Worm (Caenorhabditis elegans) whole organism, young adult: ENCODE measurements around the gene Y69A2AR.47.

ENCODE experiments used
- B0019.2 ChIP-seq: fragments of 200-800 bp; sonication (Bioruptor generic); conservative IDR thresholded peaks from 2 replicates; pipeline ENCODE4 v1.3.6; 2022; ENCODE audit warnings: missing genetic modification reagents, missing genetic modification characterization, missing compliant biosample characterization
- B0336.3 ChIP-seq: fragments of 200-800 bp; sonication (Bioruptor generic); IDR thresholded peaks from 2 replicates; pipeline ENCODE4 v1.3.6; 2022; ENCODE audit warnings: missing genetic modification characterization, missing compliant biosample characterization
- F23B12.7 ChIP-seq: sonication (generic microtip); optimal IDR thresholded peaks from 2 replicates; lab custom pipeline; 2017; ENCODE audit warnings: missing genetic modification characterization, mild to moderate bottlenecking, missing compliant biosample characterization, antibody characterized with exemption, moderate library complexity; ENCODE audit not compliant: insufficient read depth
- F37B4.10 ChIP-seq: fragments of 200-800 bp; sonication (Bioruptor generic); IDR thresholded peaks from 2 replicates; pipeline ENCODE4 v1.3.6; 2022; ENCODE audit warnings: missing genetic modification characterization, missing compliant biosample characterization
- F55B11.4 ChIP-seq: sonication (generic microtip); optimal IDR thresholded peaks from 2 replicates; lab custom pipeline; 2016; ENCODE audit warnings: missing compliant biosample characterization, missing genetic modification characterization, borderline replicate concordance; ENCODE audit not compliant: insufficient read depth
- K11D2.4 ChIP-seq: fragments of 200-800 bp; sonication (Bioruptor generic); IDR thresholded peaks from 2 replicates; pipeline ENCODE4 v1.3.6; 2022; ENCODE audit warnings: missing genetic modification reagents, missing genetic modification characterization, missing compliant biosample characterization
- T07F8.4 ChIP-seq: sonication (generic microtip); optimal IDR thresholded peaks from 2 replicates; lab custom pipeline; 2016; ENCODE audit warnings: mild to moderate bottlenecking, missing genetic modification characterization, moderate library complexity, missing compliant biosample characterization
- Y53F4B.3 ChIP-seq: fragments of 200-800 bp; sonication (Bioruptor generic); IDR thresholded peaks from 2 replicates; pipeline ENCODE4 v1.3.6; 2022; ENCODE audit warnings: missing genetic modification reagents, missing genetic modification characterization, missing compliant biosample characterization
- Y79H2A.3 ChIP-seq: fragments of 200-800 bp; sonication (Bioruptor generic); conservative IDR thresholded peaks from 2 replicates; pipeline ENCODE4 v1.3.6; 2022; ENCODE audit warnings: missing genetic modification reagents, missing genetic modification characterization, missing compliant biosample characterization
- ama-1 ChIP-seq, 3 experiments: fragments of 150-350 bp in 1 of 3; sonication (generic microtip) in 2 of 3; optimal IDR thresholded peaks; 2 replicates each; lab custom pipeline; 2014 to 2018; ENCODE audit warnings: missing biosample characterization in 2 of 3, missing genetic modification characterization in 2 of 3, missing genetic modification reagents in 2 of 3
- aptf-3 ChIP-seq: fragments of 200-800 bp; sonication (Bioruptor generic); IDR thresholded peaks from 2 replicates; pipeline ENCODE4 v1.3.6; 2022; ENCODE audit warnings: missing genetic modification characterization, missing compliant biosample characterization
- attf-6 ChIP-seq: fragments of 200-800 bp; sonication (Bioruptor generic); IDR thresholded peaks from 2 replicates; pipeline ENCODE4 v1.3.6; 2022; ENCODE audit warnings: missing genetic modification reagents, missing genetic modification characterization, missing compliant biosample characterization
- ceh-100 ChIP-seq: fragments of 200-800 bp; sonication (Bioruptor generic); IDR thresholded peaks from 2 replicates; pipeline ENCODE4 v1.3.6; 2022; ENCODE audit warnings: missing genetic modification reagents, missing genetic modification characterization, missing compliant biosample characterization
- ceh-27 ChIP-seq: fragments of 200-800 bp; sonication (Bioruptor generic); optimal IDR thresholded peaks from 2 replicates; lab custom pipeline; 2018; ENCODE audit warnings: mild to moderate bottlenecking, missing genetic modification characterization, moderate library complexity, missing compliant biosample characterization
- ceh-58 ChIP-seq: fragments of 200-800 bp; sonication (Bioruptor generic); IDR thresholded peaks from 2 replicates; pipeline ENCODE4 v1.3.6; 2022; ENCODE audit warnings: missing genetic modification characterization, missing compliant biosample characterization
- die-1 ChIP-seq: sonication (generic microtip); optimal IDR thresholded peaks from 2 replicates; lab custom pipeline; 2016; ENCODE audit warnings: missing genotype, mild to moderate bottlenecking, missing genetic modification characterization, missing compliant biosample characterization
- dpl-1 ChIP-seq: fragments of 150-350 bp; optimal IDR thresholded peaks from 2 replicates; lab custom pipeline; 2014; ENCODE audit warnings: missing biosample characterization, missing genetic modification reagents, missing genetic modification characterization
- ets-4 ChIP-seq: fragments of 200-800 bp; sonication (Bioruptor generic); optimal IDR thresholded peaks from 2 replicates; lab custom pipeline; 2018; ENCODE audit warnings: mild to moderate bottlenecking, missing genetic modification characterization, missing compliant biosample characterization
- fkh-3 ChIP-seq: sonication (generic microtip); optimal IDR thresholded peaks from 2 replicates; lab custom pipeline; 2016; ENCODE audit warnings: mild to moderate bottlenecking, missing genetic modification characterization, missing compliant biosample characterization
- him-1 ChIP-seq: sonication (generic microtip); optimal IDR thresholded peaks from 2 replicates; lab custom pipeline; 2016; ENCODE audit warnings: missing genotype, missing genetic modification reagents, missing genetic modification characterization, missing compliant biosample characterization
- hlh-26 ChIP-seq: fragments of 200-800 bp; sonication (Bioruptor generic); conservative IDR thresholded peaks from 2 replicates; pipeline ENCODE4 v1.3.6; 2022; ENCODE audit warnings: missing genetic modification reagents, missing genetic modification characterization, missing compliant biosample characterization
- hmg-1.2 ChIP-seq: fragments of 200-800 bp; sonication (Bioruptor generic); IDR thresholded peaks from 2 replicates; pipeline ENCODE4 v1.3.6; 2022; ENCODE audit warnings: missing genetic modification reagents, missing genetic modification characterization, missing compliant biosample characterization
- lin-26 ChIP-seq: fragments of 200-800 bp; sonication (Bioruptor generic); IDR thresholded peaks from 2 replicates; pipeline ENCODE4 v1.3.6; 2022; ENCODE audit warnings: missing genetic modification reagents, missing genetic modification characterization, missing compliant biosample characterization
- lin-54 ChIP-seq: fragments of 200-800 bp; sonication (Bioruptor generic); optimal IDR thresholded peaks from 2 replicates; lab custom pipeline; 2018; ENCODE audit warnings: mild to moderate bottlenecking, missing genetic modification characterization, missing compliant biosample characterization
- lsl-1 ChIP-seq: fragments of 200-800 bp; sonication (Bioruptor generic); optimal IDR thresholded peaks from 2 replicates; lab custom pipeline; 2018; ENCODE audit warnings: mild to moderate bottlenecking, missing genetic modification characterization, moderate library complexity, missing compliant biosample characterization
- lsy-27 ChIP-seq: sonication (generic microtip); optimal IDR thresholded peaks from 2 replicates; lab custom pipeline; 2017; ENCODE audit warnings: missing genetic modification characterization, mild to moderate bottlenecking, missing compliant biosample characterization, antibody characterized with exemption, missing genotype, borderline replicate concordance; ENCODE audit not compliant: insufficient read depth
- madf-10 ChIP-seq: sonication (generic microtip); optimal IDR thresholded peaks from 2 replicates; lab custom pipeline; 2016; ENCODE audit warnings: mild to moderate bottlenecking, missing genetic modification characterization, missing compliant biosample characterization
- mcd-1 ChIP-seq: fragments of 200-800 bp; sonication (Bioruptor generic); IDR thresholded peaks from 2 replicates; pipeline ENCODE4 v1.3.6; 2022; ENCODE audit warnings: missing genetic modification reagents, missing genetic modification characterization, missing compliant biosample characterization
- mel-28 ChIP-seq: sonication (generic microtip); optimal IDR thresholded peaks from 2 replicates; lab custom pipeline; 2016; ENCODE audit warnings: borderline replicate concordance, mild to moderate bottlenecking, missing genetic modification characterization, missing compliant biosample characterization
- nfya-2 ChIP-seq: fragments of 200-800 bp; sonication (Bioruptor generic); IDR thresholded peaks from 2 replicates; pipeline ENCODE4 v1.3.6; 2022; ENCODE audit warnings: missing genetic modification reagents, missing genetic modification characterization, missing compliant biosample characterization
- nhr-179 ChIP-seq: sonication (generic microtip); optimal IDR thresholded peaks from 2 replicates; lab custom pipeline; 2016; ENCODE audit warnings: mild to moderate bottlenecking, missing genetic modification characterization, missing compliant biosample characterization
- nhr-80 ChIP-seq: sonication (generic microtip); optimal IDR thresholded peaks from 2 replicates; lab custom pipeline; 2016; ENCODE audit warnings: missing genetic modification characterization, missing compliant biosample characterization
- nhr-90 ChIP-seq: sonication (generic microtip); optimal IDR thresholded peaks from 2 replicates; lab custom pipeline; 2016; ENCODE audit warnings: missing genotype, mild to moderate bottlenecking, missing genetic modification characterization, missing compliant biosample characterization
- pbrm-1 ChIP-seq: fragments of 200-800 bp; sonication (Bioruptor generic); IDR thresholded peaks from 2 replicates; pipeline ENCODE4 v1.3.6; 2022; ENCODE audit warnings: missing genetic modification reagents, missing genetic modification characterization, missing compliant biosample characterization
- pha-4 ChIP-seq: fragments of 150-350 bp; sonication (generic microtip); optimal IDR thresholded peaks from 2 replicates; lab custom pipeline; 2014; ENCODE audit warnings: missing biosample characterization, missing genetic modification reagents, missing genetic modification characterization
- rcor-1 ChIP-seq: fragments of 200-800 bp; sonication (Bioruptor generic); IDR thresholded peaks from 2 replicates; pipeline ENCODE4 v1.3.6; 2022; ENCODE audit warnings: missing genetic modification reagents, missing genetic modification characterization, missing compliant biosample characterization
- rec-8 ChIP-seq, 2 experiments: sonication (generic microtip); optimal IDR thresholded peaks; 2 replicates each; lab custom pipeline; 2016; ENCODE audit warnings: mild to moderate bottlenecking in 2 of 2, missing genetic modification characterization in 2 of 2, missing genetic modification reagents in 2 of 2, missing genotype in 2 of 2, missing biosample characterization in 1 of 2, missing compliant biosample characterization in 1 of 2, moderate library complexity in 1 of 2
- snpc-4 ChIP-seq, 5 experiments: fragments of 150-350 bp in 1 of 5; sonication (generic microtip) in 4 of 5; optimal IDR thresholded peaks; 2 replicates each; lab custom pipeline; 2014 to 2018; ENCODE audit warnings: missing genetic modification characterization in 5 of 5, missing biosample characterization in 3 of 5, antibody characterized with exemption in 2 of 5, mild to moderate bottlenecking in 2 of 5, missing compliant biosample characterization in 2 of 5, missing genotype in 2 of 5, moderate library complexity in 2 of 5, missing genetic modification reagents in 1 of 5
- tbp1 ChIP-seq: fragments of 200-800 bp; sonication (Bioruptor generic); optimal IDR thresholded peaks from 2 replicates; lab custom pipeline; 2018; ENCODE audit warnings: mild to moderate bottlenecking, missing genetic modification characterization, missing compliant biosample characterization
- tlf-1 ChIP-seq: fragments of 200-800 bp; sonication (Bioruptor generic); optimal IDR thresholded peaks from 2 replicates; lab custom pipeline; 2018; ENCODE audit warnings: mild to moderate bottlenecking, missing genetic modification characterization, missing compliant biosample characterization
- zfh-2 ChIP-seq: fragments of 200-800 bp; sonication (Bioruptor generic); conservative IDR thresholded peaks from 2 replicates; pipeline ENCODE4 v1.3.6; 2022; ENCODE audit warnings: missing genetic modification reagents, missing genetic modification characterization, missing compliant biosample characterization
- ztf-18 ChIP-seq: sonication (generic microtip); optimal IDR thresholded peaks from 2 replicates; lab custom pipeline; 2016; ENCODE audit warnings: missing genotype, mild to moderate bottlenecking, missing genetic modification characterization, missing compliant biosample characterization

Y69A2AR.47 gene

DNA sequence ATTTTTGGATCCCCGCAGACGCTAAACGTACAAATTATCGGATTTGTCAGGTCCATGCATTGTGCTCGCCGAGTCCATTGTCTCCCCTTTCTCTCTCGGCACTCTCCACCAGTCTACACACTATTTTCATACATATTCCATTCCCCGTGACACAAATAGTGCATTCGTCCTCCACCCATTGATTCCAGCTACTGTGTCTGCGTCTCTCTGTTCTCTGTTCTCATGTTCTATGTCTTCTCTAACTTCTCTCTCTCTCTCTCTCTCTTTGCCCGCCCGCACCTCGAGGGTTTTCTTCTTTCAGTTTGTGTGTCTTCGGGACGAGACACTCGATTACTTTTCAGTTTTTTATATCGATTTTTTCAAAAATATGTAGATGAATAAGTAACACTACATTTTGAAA is 2.1 kb downstream of the Y69A2AR.47 start (continued):
- TF ChIP-seq ztf-18 (tag; lab: Kevin White, UChicago) = peak; percentile 15
- peak; percentile 19 for TF ChIP-seq madf-10 (tag; lab: Kevin White, UChicago)
- TF ChIP-seq F23B12.7 (tag; lab: Kevin White, UChicago) = peak; percentile 29
- TF ChIP-seq pha-4 (tag; lab: Kevin White, UChicago) = peak; percentile 21
- TF ChIP-seq pbrm-1 = peak; percentile 76
- TF ChIP-seq nhr-80 = peak; percentile 73
- TF ChIP-seq Y53F4B.3 (GFP tag; lab: Robert Waterston, UW) = no peak
- 0 out of 2 replicates have a peak, but pooled peaks have one; percentile 52 for TF ChIP-seq B0336.3 (GFP tag; lab: Robert Waterston, UW)
- TF ChIP-seq hmg-1.2 = peak; percentile 87
- no peak for TF ChIP-seq Y79H2A.3 (GFP tag; lab: Robert Waterston, UW)
- peak; percentile 43 for TF ChIP-seq lin-54 (GFP tag; lab: Kevin White, UChicago)
- TF ChIP-seq tlf-1 (GFP tag; lab: Kevin White, UChicago) = peak; percentile 47
- no peak for TF ChIP-seq B0019.2
- peak; percentile 60 for TF ChIP-seq zfh-2
- TF ChIP-seq ceh-100 = no peak
- no peak for TF ChIP-seq lsy-27 (tag; lab: Kevin White, UChicago)
- TF ChIP-seq tbp1 (GFP tag; lab: Kevin White, UChicago) = peak; percentile 41
- 0 out of 2 replicates have a peak, but pooled peaks have one; percentile 37 for TF ChIP-seq lin-26 (GFP tag; lab: Robert Waterston, UW)
- peak; percentile 70 for TF ChIP-seq mcd-1 (GFP tag; lab: Robert Waterston, UW)
- TF ChIP-seq K11D2.4 = peak; percentile 60; the same call in 1 of the 2 replicates
- peak; percentile 68 for TF ChIP-seq ceh-27 (GFP tag; lab: Kevin White, UChicago)
- TF ChIP-seq nhr-179 = no peak
- peak; percentile 78 for TF ChIP-seq ama-1 (optimal IDR thresholded peaks at IDR 0.05; lab: Kevin White, UChicago)
- no peak for TF ChIP-seq ama-1 (GFP tag; optimal IDR thresholded peaks at IDR 0.05; lab: Kevin White, UChicago)
- TF ChIP-seq rec-8 (tag; optimal IDR thresholded peaks at IDR 0.05; lab: Kevin White, UChicago) = no peak
- TF ChIP-seq, all 124 proteins: peak for 31

- TF ChIP-seq snpc-4 (GFP tag; optimal IDR thresholded peaks at IDR 0.05; lab: Kevin White, UChicago) (no peak), snpc-4 (tag; optimal IDR thresholded peaks at IDR 0.05; lab: Kevin White, UChicago) (no peak), ets-4 (GFP tag; lab: Kevin White, UChicago) (no peak), die-1 (tag; lab: Kevin White, UChicago) (no peak), F55B11.4 (tag; lab: Kevin White, UChicago) (no peak), fkh-3 (tag; lab: Kevin White, UChicago) (no peak), lin-26 (GFP tag; lab: Robert Waterston, UW) (no peak), mel-28 (tag; lab: Kevin White, UChicago) (no peak), rec-8 (tag; optimal IDR thresholded peaks at IDR 0.05; lab: Kevin White, UChicago) (no peak), madf-10 (tag; lab: Kevin White, UChicago) (no peak), Y79H2A.3 (GFP tag; lab: Robert Waterston, UW) (no peak), dpl-1 (GFP tag; lab: Kevin White, UChicago) (no peak)
Observed at ce11 chrIV:2600841-2601240, 3.3 kb downstream of the Y69A2AR.47 start, which contains the start of gene epg-9. TSS of gene epg-9 (plus strand) at chrIV:2601141.

ce11 chrIV:2601988-2602861 is 4.7 kb downstream of the Y69A2AR.47 start:
- TF ChIP-seq rcor-1 (GFP tag; lab: Robert Waterston, UW) (peak; percentile 88), hlh-26 (GFP tag; lab: Robert Waterston, UW) (no peak), T07F8.4 (tag; lab: Kevin White, UChicago) (peak; percentile 35), aptf-3 (GFP tag; lab: Robert Waterston, UW) (0 out of 2 replicates have a peak, but pooled peaks have one; percentile 27), ceh-58 (no peak), ama-1 (optimal IDR thresholded peaks at IDR 0.05; lab: Kevin White, UChicago) (peak; percentile 40), ama-1 (GFP tag; optimal IDR thresholded peaks at IDR 0.05; lab: Kevin White, UChicago) (no peak), him-1 (no peak), attf-6 (GFP tag; lab: Robert Waterston, UW) (peak; percentile 62), lsl-1 (GFP tag; lab: Kevin White, UChicago) (peak; percentile 22), F23B12.7 (tag; lab: Kevin White, UChicago) (peak; percentile 53), nhr-90 (tag; lab: Kevin White, UChicago) (peak; percentile 89), F37B4.10 (GFP tag; lab: Robert Waterston, UW) (peak; percentile 97), nfya-2 (no peak)
